Fruit fly (Drosophila melanogaster) whole organism, larva: ENCODE results near the gene CecC.

Experiments
- noc ChIP-seq: fragments of 200-800 bp; sonication (Bioruptor generic); optimal IDR thresholded peaks from 3 replicates; lab custom pipeline; 2019; ENCODE audit warnings: missing biosample characterization, mild to moderate bottlenecking, missing genetic modification characterization, moderate library complexity

CecC gene

dm6 chr3R:30235253-30235652 is 19.0 kb downstream of the CecC start:
- no peak for TF ChIP-seq noc (tag; lab: Kevin White, UChicago)

dm6 chr3R:30236994-30237393 is 20.7 kb downstream of the CecC start:
- no peak for TF ChIP-seq noc (tag; lab: Kevin White, UChicago)

- no peak for TF ChIP-seq noc (tag; lab: Kevin White, UChicago)
Measured at dm6 chr3R:30237634-30238033, 21.4 kb downstream of the CecC start, which contains the start of gene CG43448. Gene CG43448, minus strand, starts transcription at chr3R:30237734.

dm6 chr3R:30240245-30240644 is 24.0 kb downstream of the CecC start:
- no peak for TF ChIP-seq noc (tag; lab: Kevin White, UChicago)

- TF ChIP-seq noc (tag; lab: Kevin White, UChicago), result no peak
Measured at dm6 chr3R:30243262-30243815, 27.1 kb downstream of the CecC start, which contains the start of gene CG9737. Gene CG9737, minus strand, starts transcription at chr3R:30243312.

- TF ChIP-seq noc (tag; lab: Kevin White, UChicago), result no peak
Measured at dm6 chr3R:30245739-30246589, 29.7 kb downstream of the CecC start.

- no peak for TF ChIP-seq noc (tag; lab: Kevin White, UChicago)
Measured at dm6 chr3R:30246603-30247002, 30.3 kb downstream of the CecC start, which contains the start of gene CG9733. Gene CG9733, minus strand, starts transcription at chr3R:30246703.

dm6 chr3R:30247802-30248363 is 31.6 kb downstream of the CecC start:
- TF ChIP-seq noc (tag; lab: Kevin White, UChicago), result peak; percentile 48

dm6 chr3R:30248565-30248964 is 32.3 kb downstream of the CecC start:
- TF ChIP-seq noc (tag; lab: Kevin White, UChicago), result no peak

dm6 chr3R:30249283-30249682 is 33.0 kb downstream of the CecC start, which contains the start of gene CG34299:
Gene CG34299, plus strand, starts transcription at chr3R:30249583.
- TF ChIP-seq noc (tag; lab: Kevin White, UChicago), result no peak

dm6 chr3R:30250496-30250978 is 34.3 kb downstream of the CecC start, which contains the start of gene CG9682:
Gene CG9682, plus strand, starts transcription at chr3R:30250928.
- TF ChIP-seq noc (tag; lab: Kevin White, UChicago), result no peak

dm6 chr3R:30252317-30252716 is 36.0 kb downstream of the CecC start:
- TF ChIP-seq noc (tag; lab: Kevin White, UChicago), result no peak

dm6 chr3R:30252882-30253281 is 36.6 kb downstream of the CecC start, which contains the start of gene CG18404:
Gene CG18404, plus strand, starts transcription at chr3R:30253182.
- no peak for TF ChIP-seq noc (tag; lab: Kevin White, UChicago)

dm6 chr3R:30255255-30256121 is 39.2 kb downstream of the CecC start:
- TF ChIP-seq noc (tag; lab: Kevin White, UChicago), result no peak

dm6 chr3R:30256233-30256632 is 39.9 kb downstream of the CecC start:
- TF ChIP-seq noc (tag; lab: Kevin White, UChicago), result no peak
